Fruit fly (Drosophila melanogaster) whole organism, embryonic: Measurements from ENCODE around the gene unc-119.
A peak's percentile ranks its signal among the peaks of the same experiment; 100 is the strongest.

Source experiments
- CG1024 ChIP-seq: fragments of 200-800 bp; sonication (Bioruptor generic); IDR thresholded peaks from 2 replicates; pipeline ENCODE4 v1.3.6; 2022; ENCODE audit warnings: missing biosample characterization, missing genetic modification characterization
- CG13287 ChIP-seq: fragments of 200-800 bp; sonication (Bioruptor generic); IDR thresholded peaks from 2 replicates; pipeline ENCODE4 v1.3.6; 2022; ENCODE audit warnings: missing biosample characterization, missing genetic modification characterization; ENCODE audit not compliant: partially characterized antibody
- CG17359 ChIP-seq: fragments of 200-800 bp; sonication (Bioruptor generic); optimal IDR thresholded peaks from 3 replicates; lab custom pipeline; 2018; ENCODE audit warnings: missing biosample characterization, mild to moderate bottlenecking, missing genetic modification characterization, moderate library complexity
- CG31224 ChIP-seq: fragments of 200-800 bp; sonication (Bioruptor generic); IDR thresholded peaks from 2 replicates; pipeline ENCODE4 v1.3.6; 2022; ENCODE audit warnings: missing biosample characterization, missing genetic modification characterization
- CG31441 ChIP-seq: fragments of 200-800 bp; sonication (Bioruptor generic); IDR thresholded peaks from 2 replicates; pipeline ENCODE4 v1.3.6; 2022; ENCODE audit warnings: missing biosample characterization, missing genetic modification characterization
- Deaf1 ChIP-seq: fragments of 200-800 bp; optimal IDR thresholded peaks from 3 replicates; lab custom pipeline; 2019; ENCODE audit warnings: missing biosample characterization, mild to moderate bottlenecking, missing genetic modification characterization, moderate library complexity
- YL-1 ChIP-seq: fragments of 200-800 bp; sonication (Bioruptor generic); optimal IDR thresholded peaks from 3 replicates; lab custom pipeline; 2017; ENCODE audit warnings: missing biosample characterization, mild to moderate bottlenecking, missing genetic modification characterization
- bab2 ChIP-seq: fragments of 200-800 bp; sonication (Bioruptor generic); optimal IDR thresholded peaks from 2 replicates; lab custom pipeline; 2016; ENCODE audit warnings: missing biosample characterization, missing genetic modification characterization
- bcd ChIP-seq: fragments of 200-800 bp; sonication (Bioruptor generic); optimal IDR thresholded peaks from 2 replicates; lab custom pipeline; 2017; ENCODE audit warnings: missing biosample characterization, mild to moderate bottlenecking, missing genetic modification characterization
- esg ChIP-seq: fragments of 200-800 bp; sonication (Bioruptor generic); conservative IDR thresholded peaks from 2 replicates; pipeline ENCODE4 v1.3.6; 2022; ENCODE audit warnings: missing biosample characterization, missing genetic modification characterization
- maf-S ChIP-seq: fragments of 200-800 bp; sonication (Bioruptor generic); optimal IDR thresholded peaks from 2 replicates; lab custom pipeline; 2016; ENCODE audit warnings: missing biosample characterization, missing genetic modification characterization
- odd ChIP-seq: fragments of 200-800 bp; sonication (Bioruptor generic); optimal IDR thresholded peaks from 2 replicates; lab custom pipeline; 2017; ENCODE audit warnings: missing biosample characterization, mild to moderate bottlenecking, missing genetic modification characterization
- pb ChIP-seq: fragments of 200-800 bp; sonication (Bioruptor generic); optimal IDR thresholded peaks from 3 replicates; lab custom pipeline; 2016; ENCODE audit warnings: missing biosample characterization, missing genetic modification characterization

dm6 chrX:7271376-7272015, 19.6 kb downstream of the unc-119 start:
- no peak for TF ChIP-seq CG17359 (tag; lab: Kevin White, UChicago)
- TF ChIP-seq CG31441 (GFP tag; lab: Robert Waterston, UW), result 0 out of 2 replicates have a peak, but pooled peaks have one; percentile 10
- TF ChIP-seq CG31224 (GFP tag; lab: Robert Waterston, UW), result no peak
- no peak for TF ChIP-seq Deaf1 (tag; lab: Kevin White, UChicago)
- TF ChIP-seq esg (GFP tag; lab: Robert Waterston, UW), result no peak
- TF ChIP-seq CG1024, result no peak
- TF ChIP-seq CG13287, result no peak
- no peak for TF ChIP-seq YL-1 (GFP tag; lab: Kevin White, UChicago)
- TF ChIP-seq bcd (GFP tag; lab: Kevin White, UChicago), result no peak
- no peak for TF ChIP-seq bab2 (GFP tag; lab: Kevin White, UChicago)
- TF ChIP-seq odd (GFP tag; lab: Kevin White, UChicago), result no peak
- TF ChIP-seq maf-S (GFP tag; lab: Kevin White, UChicago), result no peak
- TF ChIP-seq pb, result no peak
